Worm (Caenorhabditis elegans) whole organism, L4 larva: Measurements from ENCODE around the gene srd-38.

Experiments
- F10B5.3 ChIP-seq: sonication (generic microtip); optimal IDR thresholded peaks from 2 replicates; lab custom pipeline; 2016; ENCODE audit warnings: mild to moderate bottlenecking, missing genetic modification characterization, missing compliant biosample characterization
- F44E2.7 ChIP-seq: fragments of 200-800 bp; sonication (Bioruptor generic); IDR thresholded peaks from 2 replicates; pipeline ENCODE4 v2.1.2; 2022; ENCODE audit warnings: missing genetic modification characterization, missing compliant biosample characterization
- F49E8.2 ChIP-seq: sonication (generic microtip); optimal IDR thresholded peaks from 2 replicates; lab custom pipeline; 2016; ENCODE audit warnings: missing compliant biosample characterization, mild to moderate bottlenecking, missing genetic modification characterization, borderline replicate concordance
- T20F7.1 ChIP-seq: fragments of 200-800 bp; sonication (Bioruptor generic); optimal IDR thresholded peaks from 2 replicates; lab custom pipeline; 2018; ENCODE audit warnings: mild to moderate bottlenecking, missing genetic modification characterization, missing compliant biosample characterization
- Y105C5A.15 ChIP-seq: fragments of 200-800 bp; sonication (Bioruptor generic); IDR thresholded peaks from 2 replicates; pipeline ENCODE4 v1.3.6; 2022; ENCODE audit warnings: missing genetic modification characterization, missing compliant biosample characterization
- Y48G9A.11 ChIP-seq: fragments of 200-800 bp; sonication (Bioruptor generic); IDR thresholded peaks from 2 replicates; pipeline ENCODE4 v1.3.6; 2022; ENCODE audit warnings: missing genetic modification reagents, missing genetic modification characterization, missing compliant biosample characterization
- Y5F2A.4 ChIP-seq: fragments of 200-800 bp; sonication (Bioruptor generic); optimal IDR thresholded peaks from 2 replicates; lab custom pipeline; 2018; ENCODE audit warnings: mild to moderate bottlenecking, missing genetic modification characterization, missing compliant biosample characterization
- ZK546.5 ChIP-seq, 2 experiments: sonication (generic microtip); optimal IDR thresholded peaks; 2 replicates each; lab custom pipeline; 2017; ENCODE audit warnings: missing biosample characterization in 2 of 2, missing genetic modification characterization in 2 of 2
- aha-1 ChIP-seq: fragments of 150-350 bp; peaks from one replicate; lab custom pipeline; 2014; ENCODE audit warnings: missing biosample characterization, missing genetic modification characterization
- ceh-32 ChIP-seq: sonication (generic microtip); optimal IDR thresholded peaks from 2 replicates; lab custom pipeline; 2016; ENCODE audit warnings: mild to moderate bottlenecking, missing genetic modification characterization, missing compliant biosample characterization; ENCODE audit not compliant: poor library complexity
- ceh-44 ChIP-seq: fragments of 200-800 bp; sonication (Bioruptor generic); IDR thresholded peaks from 2 replicates; pipeline ENCODE4 v1.3.6; 2022; ENCODE audit warnings: missing genetic modification reagents, missing genetic modification characterization, missing compliant biosample characterization
- ceh-82 ChIP-seq: sonication (generic microtip); optimal IDR thresholded peaks from 2 replicates; lab custom pipeline; 2017; ENCODE audit warnings: missing biosample characterization, missing genetic modification characterization
- ces-1 ChIP-seq: fragments of 150-350 bp; sonication (generic microtip); optimal IDR thresholded peaks from 4 replicates; lab custom pipeline; 2014; ENCODE audit warnings: missing biosample characterization, missing genetic modification reagents, missing genetic modification characterization
- daf-16 ChIP-seq, 3 experiments: sonication (generic microtip); optimal IDR thresholded peaks; 2 replicates each; lab custom pipeline; 2016 to 2017; ENCODE audit warnings: missing genetic modification characterization in 3 of 3, missing genetic modification reagents in 3 of 3, mild to moderate bottlenecking in 2 of 3, missing compliant biosample characterization in 2 of 3, missing biosample characterization in 1 of 3, moderate library complexity in 1 of 3
- daf-19 ChIP-seq: fragments of 200-800 bp; sonication (Bioruptor generic); conservative IDR thresholded peaks from 2 replicates; pipeline ENCODE4 v1.3.6; 2022; ENCODE audit warnings: missing genetic modification characterization, missing compliant biosample characterization
- daf-8 ChIP-seq: fragments of 200-800 bp; sonication (Bioruptor generic); IDR thresholded peaks from 2 replicates; pipeline ENCODE4 v1.3.6; 2022; ENCODE audit warnings: missing genetic modification characterization, missing compliant biosample characterization
- dmd-6 ChIP-seq: fragments of 200-800 bp; sonication (Bioruptor generic); IDR thresholded peaks from 2 replicates; pipeline ENCODE4 v1.3.6; 2022; ENCODE audit warnings: missing genetic modification reagents, missing genetic modification characterization, missing compliant biosample characterization
- duxl-1 ChIP-seq: sonication (generic microtip); optimal IDR thresholded peaks from 2 replicates; lab custom pipeline; 2016; ENCODE audit warnings: mild to moderate bottlenecking, missing genetic modification characterization, moderate library complexity, missing compliant biosample characterization; ENCODE audit not compliant: poor library complexity
- egl-27 ChIP-seq: sonication (generic microtip); optimal IDR thresholded peaks from 3 replicates; lab custom pipeline; 2017; ENCODE audit warnings: missing biosample characterization, missing genetic modification reagents, missing genetic modification characterization
- egl-43 ChIP-seq: fragments of 200-800 bp; sonication (Bioruptor generic); IDR thresholded peaks from 2 replicates; pipeline ENCODE4 v1.3.6; 2022; ENCODE audit warnings: missing genetic modification reagents, missing genetic modification characterization, missing compliant biosample characterization
- fos-1 ChIP-seq: fragments of 150-350 bp; optimal IDR thresholded peaks from 2 replicates; lab custom pipeline; 2014; ENCODE audit warnings: missing biosample characterization, missing genetic modification characterization
- hif-1 ChIP-seq, 2 experiments: sonication (generic microtip); optimal IDR thresholded peaks; 2 replicates each; lab custom pipeline; 2016 to 2017; ENCODE audit warnings: missing compliant biosample characterization in 2 of 2, missing genetic modification characterization in 2 of 2, missing genetic modification reagents in 2 of 2, missing genotype in 2 of 2, mild to moderate bottlenecking in 1 of 2
- hlh-11 ChIP-seq: fragments of 200-800 bp; sonication (Bioruptor generic); optimal IDR thresholded peaks from 2 replicates; lab custom pipeline; 2018; ENCODE audit warnings: mild to moderate bottlenecking, missing genetic modification characterization, missing compliant biosample characterization
- hlh-30 ChIP-seq: sonication (generic microtip); optimal IDR thresholded peaks from 2 replicates; lab custom pipeline; 2017; ENCODE audit warnings: antibody characterized with exemption, mild to moderate bottlenecking, missing genetic modification characterization, missing compliant biosample characterization; ENCODE audit not compliant: insufficient read depth
- hmg-1.1 ChIP-seq: fragments of 200-800 bp; sonication (Bioruptor generic); IDR thresholded peaks from 2 replicates; pipeline ENCODE4 v1.3.6; 2022; ENCODE audit warnings: missing genetic modification reagents, missing genetic modification characterization, missing compliant biosample characterization
- lin-15B ChIP-seq: fragments of 150-350 bp; sonication (generic microtip); optimal IDR thresholded peaks from 3 replicates; lab custom pipeline; 2014; ENCODE audit warnings: missing biosample characterization, missing genetic modification characterization
- lin-29 ChIP-seq: fragments of 200-800 bp; sonication (Bioruptor generic); IDR thresholded peaks from 2 replicates; pipeline ENCODE4 v1.3.6; 2022; ENCODE audit warnings: missing genetic modification reagents, missing genetic modification characterization, missing compliant biosample characterization
- lir-3 ChIP-seq: sonication (generic microtip); optimal IDR thresholded peaks from 2 replicates; lab custom pipeline; 2016; ENCODE audit warnings: mild to moderate bottlenecking, missing genetic modification characterization, missing compliant biosample characterization
- madf-9 ChIP-seq: fragments of 200-800 bp; sonication (Bioruptor generic); conservative IDR thresholded peaks from 2 replicates; pipeline ENCODE4 v1.3.6; 2022; ENCODE audit warnings: missing genetic modification reagents, missing genetic modification characterization, missing compliant biosample characterization
- mdl-1 ChIP-seq, 2 experiments: fragments of 150-350 bp in 1 of 2; sonication (generic microtip) in 1 of 2; optimal IDR thresholded peaks; 2 replicates each; lab custom pipeline; 2014 to 2017; ENCODE audit warnings: missing biosample characterization in 2 of 2, missing genetic modification characterization in 2 of 2
- mdt-29 ChIP-seq: fragments of 200-800 bp; sonication (Bioruptor generic); IDR thresholded peaks from 2 replicates; pipeline ENCODE4 v1.3.6; 2022; ENCODE audit warnings: missing genetic modification reagents, missing genetic modification characterization, missing compliant biosample characterization
- nhr-11 ChIP-seq: fragments of 150-350 bp; optimal IDR thresholded peaks from 2 replicates; lab custom pipeline; 2014; ENCODE audit warnings: missing biosample characterization, missing genetic modification characterization
- nhr-111 ChIP-seq: fragments of 200-800 bp; sonication (Bioruptor generic); optimal IDR thresholded peaks from 2 replicates; lab custom pipeline; 2018; ENCODE audit warnings: mild to moderate bottlenecking, missing genetic modification characterization, missing compliant biosample characterization
- nhr-28 ChIP-seq: fragments of 150-350 bp; optimal IDR thresholded peaks from 2 replicates; lab custom pipeline; 2014; ENCODE audit warnings: missing biosample characterization, missing genetic modification characterization
- nhr-42 ChIP-seq: fragments of 200-800 bp; sonication (Bioruptor generic); IDR thresholded peaks from 2 replicates; pipeline ENCODE4 v1.3.6; 2022; ENCODE audit warnings: missing genetic modification characterization, missing compliant biosample characterization
- nhr-76 ChIP-seq: fragments of 150-350 bp; optimal IDR thresholded peaks from 2 replicates; lab custom pipeline; 2014; ENCODE audit warnings: missing biosample characterization, missing genetic modification characterization
- pha-4 ChIP-seq, 2 experiments: fragments of 150-350 bp in 1 of 2; fragments of 200-800 bp in 1 of 2; sonication (Bioruptor generic) in 1 of 2; IDR thresholded peaks in 1 of 2; optimal IDR thresholded peaks in 1 of 2; 2 replicates each; pipeline versions ENCODE4 v1.3.6 to Lab custom; 2014 to 2022; ENCODE audit warnings: missing genetic modification characterization in 2 of 2, missing genetic modification reagents in 2 of 2, missing biosample characterization in 1 of 2, missing compliant biosample characterization in 1 of 2
- pqm-1 ChIP-seq: sonication (generic microtip); optimal IDR thresholded peaks from 2 replicates; lab custom pipeline; 2017; ENCODE audit warnings: missing biosample characterization, missing genetic modification characterization
- rbr-2 ChIP-seq: sonication (generic microtip); optimal IDR thresholded peaks from 2 replicates; lab custom pipeline; 2016; ENCODE audit warnings: missing genotype, missing genetic modification characterization, missing compliant biosample characterization
- saeg-2 ChIP-seq: fragments of 200-800 bp; sonication (Bioruptor generic); IDR thresholded peaks from 2 replicates; pipeline ENCODE4 v1.3.6; 2022; ENCODE audit warnings: missing genetic modification reagents, missing genetic modification characterization, missing compliant biosample characterization
- sdz-12 ChIP-seq: fragments of 200-800 bp; sonication (Bioruptor generic); optimal IDR thresholded peaks from 2 replicates; lab custom pipeline; 2018; ENCODE audit warnings: mild to moderate bottlenecking, missing genetic modification characterization, missing compliant biosample characterization
- snpc-1.2 ChIP-seq: fragments of 200-800 bp; sonication (Bioruptor generic); IDR thresholded peaks from 2 replicates; pipeline ENCODE4 v1.3.6; 2022; ENCODE audit warnings: missing genetic modification reagents, missing genetic modification characterization, missing compliant biosample characterization
- snpc-4 ChIP-seq: fragments of 150-350 bp; optimal IDR thresholded peaks from 2 replicates; lab custom pipeline; 2014; ENCODE audit warnings: missing biosample characterization, missing genetic modification characterization
- zip-11 ChIP-seq: fragments of 200-800 bp; sonication (Bioruptor generic); IDR thresholded peaks from 2 replicates; pipeline ENCODE4 v1.3.6; 2022; ENCODE audit warnings: missing genetic modification characterization, missing compliant biosample characterization
- ztf-11 ChIP-seq: fragments of 150-350 bp; optimal IDR thresholded peaks from 2 replicates; lab custom pipeline; 2014; ENCODE audit warnings: missing biosample characterization, missing genetic modification characterization
- ztf-7 ChIP-seq: fragments of 150-350 bp; optimal IDR thresholded peaks from 2 replicates; lab custom pipeline; 2014; ENCODE audit warnings: missing biosample characterization, missing genetic modification characterization

srd-38 gene

ce11 chrX:13307852-13308251 lies 16.2 kb downstream of the srd-38 start (continued):
- TF ChIP-seq pha-4 (GFP tag; IDR thresholded peaks at IDR 0.05; lab: Robert Waterston, UW) (peak; percentile 62; the same call in 1 of the 2 replicates), pha-4 (tag; optimal IDR thresholded peaks at IDR 0.05; lab: Kevin White, UChicago) (no peak), Y48G9A.11 (0 out of 2 replicates have a peak, but pooled peaks have one; percentile 8), hmg-1.1 (GFP tag; lab: Robert Waterston, UW) (0 out of 2 replicates have a peak, but pooled peaks have one; percentile 52), egl-27 (tag; lab: Kevin White, UChicago) (no peak), pqm-1 (tag; lab: Kevin White, UChicago) (no peak), ztf-7 (no peak), aha-1 (tag; lab: Kevin White, UChicago) (no peak), ceh-82 (no peak), nhr-111 (GFP tag; lab: Kevin White, UChicago) (no peak), ZK546.5 (tag; optimal IDR thresholded peaks at IDR 0.05; lab: Kevin White, UChicago) (no peak), ces-1 (GFP tag; lab: Kevin White, UChicago) (no peak)

- TF ChIP-seq nhr-111 (GFP tag; lab: Kevin White, UChicago) (no peak), ztf-11 (tag; lab: Kevin White, UChicago) (no peak), nhr-76 (tag; lab: Kevin White, UChicago) (no peak), snpc-4 (tag; lab: Kevin White, UChicago) (no peak), snpc-1.2 (GFP tag; lab: Robert Waterston, UW) (no peak), egl-43 (GFP tag; lab: Robert Waterston, UW) (no peak), daf-8 (no peak), hlh-11 (no peak), nhr-28 (tag; lab: Kevin White, UChicago) (no peak), hif-1 (tag; optimal IDR thresholded peaks at IDR 0.05; lab: Kevin White, UChicago) (no peak), F49E8.2 (tag; lab: Kevin White, UChicago) (no peak), F10B5.3 (no peak), mdt-29 (no peak), ceh-44 (no peak)
Observed at ce11 chrX:13308745-13309144, 17.1 kb downstream of the srd-38 start, which contains the start of gene srxa-8. srxa-8 (minus strand) TSS chrX:13308845.

- no peak for TF ChIP-seq aha-1 (tag; lab: Kevin White, UChicago)
- no peak for TF ChIP-seq F49E8.2 (tag; lab: Kevin White, UChicago)
- no peak for TF ChIP-seq lin-15B (tag; lab: Kevin White, UChicago)
- TF ChIP-seq hif-1 (tag; optimal IDR thresholded peaks at IDR 0.05; lab: Kevin White, UChicago): no peak
- no peak for TF ChIP-seq nhr-11 (tag; lab: Kevin White, UChicago)
- no peak for TF ChIP-seq lin-29
- TF ChIP-seq hlh-11: peak; percentile 91
- peak in 1 of 2 experiments; percentile 62 for TF ChIP-seq mdl-1 (tag; optimal IDR thresholded peaks at IDR 0.05; lab: Kevin White, UChicago)
- no peak for TF ChIP-seq hmg-1.1 (GFP tag; lab: Robert Waterston, UW)
- peak in 1 of 2 experiments; percentile 86 for TF ChIP-seq daf-16 (GFP tag; optimal IDR thresholded peaks at IDR 0.05; lab: Kevin White, UChicago)
- TF ChIP-seq daf-16 (tag; optimal IDR thresholded peaks at IDR 0.05; lab: Kevin White, UChicago): peak; percentile 100
- no peak for TF ChIP-seq Y105C5A.15 (GFP tag; lab: Robert Waterston, UW)
- no peak for TF ChIP-seq saeg-2 (GFP tag; lab: Robert Waterston, UW)
- TF ChIP-seq mdt-29: no peak
- TF ChIP-seq ceh-32 (tag; lab: Kevin White, UChicago): no peak
- no peak for TF ChIP-seq duxl-1 (tag; lab: Kevin White, UChicago)
- TF ChIP-seq ztf-11 (tag; lab: Kevin White, UChicago): no peak
- no peak for TF ChIP-seq madf-9 (GFP tag; lab: Robert Waterston, UW)
- TF ChIP-seq snpc-4 (tag; lab: Kevin White, UChicago): no peak
- no peak for TF ChIP-seq nhr-42 (GFP tag; lab: Robert Waterston, UW)
- TF ChIP-seq rbr-2 (tag; lab: Kevin White, UChicago): no peak
- TF ChIP-seq dmd-6 (GFP tag; lab: Robert Waterston, UW): peak; percentile 93
- no peak for TF ChIP-seq F44E2.7 (GFP tag; lab: Robert Waterston, UW)
- no peak for TF ChIP-seq sdz-12
- TF ChIP-seq pqm-1 (tag; lab: Kevin White, UChicago): peak; percentile 92
- TF ChIP-seq fos-1 (tag; lab: Kevin White, UChicago): no peak
- no peak for TF ChIP-seq zip-11 (GFP tag; lab: Robert Waterston, UW)
- no peak for TF ChIP-seq Y5F2A.4 (GFP tag; lab: Kevin White, UChicago)
- TF ChIP-seq T20F7.1 (GFP tag; lab: Kevin White, UChicago): no peak
- no peak for TF ChIP-seq ceh-44
- TF ChIP-seq hlh-30: peak; percentile 68
- no peak for TF ChIP-seq daf-19 (GFP tag; lab: Robert Waterston, UW)
- no peak for TF ChIP-seq lir-3 (tag; lab: Kevin White, UChicago)
Observed at ce11 chrX:13310763-13311162, 19.2 kb downstream of the srd-38 start.
